Worm (Caenorhabditis elegans) whole organism, L3 larva: ENCODE results near the gene flp-15.
A peak's percentile ranks its signal among the peaks of the same experiment; 100 is the strongest.

Experiments
- R02D3.7 ChIP-seq: fragments of 150-350 bp; optimal IDR thresholded peaks from 2 replicates; lab custom pipeline; 2014; ENCODE audit warnings: missing biosample characterization, missing genetic modification characterization
- ZK546.5 ChIP-seq: sonication (generic microtip); optimal IDR thresholded peaks from 2 replicates; lab custom pipeline; 2017; ENCODE audit warnings: missing biosample characterization, missing genetic modification characterization
- aly-2 ChIP-seq: fragments of 150-350 bp; optimal IDR thresholded peaks from 2 replicates; lab custom pipeline; 2014; ENCODE audit warnings: missing biosample characterization, missing genetic modification characterization
- ama-1 ChIP-seq: fragments of 150-350 bp; optimal IDR thresholded peaks from 2 replicates; lab custom pipeline; 2018
- ceh-16 ChIP-seq: sonication (generic microtip); optimal IDR thresholded peaks from 2 replicates; lab custom pipeline; 2017; ENCODE audit warnings: missing biosample characterization, missing genetic modification characterization
- ceh-82 ChIP-seq: fragments of 150-350 bp; optimal IDR thresholded peaks from 2 replicates; lab custom pipeline; 2014; ENCODE audit warnings: missing biosample characterization, missing genetic modification characterization
- egl-5 ChIP-seq: fragments of 150-350 bp; optimal IDR thresholded peaks from 2 replicates; lab custom pipeline; 2017; ENCODE audit warnings: missing biosample characterization, missing genetic modification reagents, missing genetic modification characterization, inconsistent platforms
- elt-1 ChIP-seq: fragments of 150-350 bp; optimal IDR thresholded peaks from 2 replicates; lab custom pipeline; 2014; ENCODE audit warnings: missing biosample characterization, missing genetic modification characterization
- elt-2 ChIP-seq: sonication (generic microtip); optimal IDR thresholded peaks from 2 replicates; lab custom pipeline; 2016; ENCODE audit warnings: missing genetic modification reagents, mild to moderate bottlenecking, missing genetic modification characterization, missing compliant biosample characterization
- eor-1 ChIP-seq, 2 experiments: fragments of 150-350 bp; optimal IDR thresholded peaks; 2 replicates each; lab custom pipeline; 2014 to 2018; ENCODE audit warnings: missing biosample characterization in 2 of 2, missing genetic modification characterization in 2 of 2
- fkh-10 ChIP-seq: sonication (generic microtip); optimal IDR thresholded peaks from 2 replicates; lab custom pipeline; 2017; ENCODE audit warnings: missing biosample characterization, missing genetic modification reagents, missing genetic modification characterization
- fkh-2 ChIP-seq: fragments of 150-350 bp; optimal IDR thresholded peaks from 2 replicates; lab custom pipeline; 2014; ENCODE audit warnings: missing biosample characterization, missing genetic modification reagents, missing genetic modification characterization
- fos-1 ChIP-seq: fragments of 150-350 bp; optimal IDR thresholded peaks from 2 replicates; lab custom pipeline; 2014; ENCODE audit warnings: missing biosample characterization, missing genetic modification characterization
- jun-1 ChIP-seq: fragments of 150-350 bp; optimal IDR thresholded peaks from 2 replicates; lab custom pipeline; 2014; ENCODE audit warnings: missing biosample characterization, missing genetic modification reagents, missing genetic modification characterization
- lin-39 ChIP-seq: fragments of 150-350 bp; optimal IDR thresholded peaks from 2 replicates; lab custom pipeline; 2018; ENCODE audit warnings: missing biosample characterization, missing genetic modification reagents, missing genetic modification characterization
- lsy-12 ChIP-seq: sonication (generic microtip); optimal IDR thresholded peaks from 2 replicates; lab custom pipeline; 2016; ENCODE audit warnings: mild to moderate bottlenecking, missing genetic modification characterization, missing compliant biosample characterization
- mdl-1 ChIP-seq: fragments of 150-350 bp; optimal IDR thresholded peaks from 2 replicates; lab custom pipeline; 2014; ENCODE audit warnings: missing biosample characterization, missing genetic modification characterization
- mml-1 ChIP-seq: fragments of 150-350 bp; sonication (generic microtip); optimal IDR thresholded peaks from 3 replicates; lab custom pipeline; 2014; ENCODE audit warnings: missing biosample characterization, missing genetic modification characterization
- nhr-11 ChIP-seq: fragments of 150-350 bp; optimal IDR thresholded peaks from 2 replicates; lab custom pipeline; 2014; ENCODE audit warnings: missing biosample characterization, missing genetic modification characterization
- nhr-12 ChIP-seq: fragments of 150-350 bp; optimal IDR thresholded peaks from 2 replicates; lab custom pipeline; 2014; ENCODE audit warnings: missing biosample characterization, missing genetic modification characterization
- nhr-23 ChIP-seq: fragments of 150-350 bp; optimal IDR thresholded peaks from 2 replicates; lab custom pipeline; 2014; ENCODE audit warnings: missing biosample characterization, missing genetic modification reagents, missing genetic modification characterization
- nhr-237 ChIP-seq: fragments of 150-350 bp; optimal IDR thresholded peaks from 2 replicates; lab custom pipeline; 2014; ENCODE audit warnings: missing biosample characterization, missing genetic modification characterization
- nhr-28 ChIP-seq: fragments of 150-350 bp; optimal IDR thresholded peaks from 2 replicates; lab custom pipeline; 2014; ENCODE audit warnings: missing biosample characterization, missing genetic modification characterization
- nhr-43 ChIP-seq: sonication (generic microtip); optimal IDR thresholded peaks from 2 replicates; lab custom pipeline; 2016; ENCODE audit warnings: mild to moderate bottlenecking, missing genetic modification characterization, missing compliant biosample characterization; ENCODE audit not compliant: poor library complexity, severe bottlenecking
- nhr-67 ChIP-seq: fragments of 150-350 bp; optimal IDR thresholded peaks from 2 replicates; lab custom pipeline; 2014; ENCODE audit warnings: missing biosample characterization, missing genetic modification characterization
- nhr-76 ChIP-seq: fragments of 150-350 bp; sonication (generic microtip); optimal IDR thresholded peaks from 5 replicates; lab custom pipeline; 2014; ENCODE audit warnings: missing biosample characterization, missing genetic modification characterization
- nhr-77 ChIP-seq: fragments of 150-350 bp; optimal IDR thresholded peaks from 2 replicates; lab custom pipeline; 2014; ENCODE audit warnings: missing biosample characterization, missing genetic modification characterization
- pha-4 ChIP-seq: fragments of 150-350 bp; optimal IDR thresholded peaks from 2 replicates; lab custom pipeline; 2014; ENCODE audit warnings: missing biosample characterization, missing genetic modification reagents, missing genetic modification characterization
- pqm-1 ChIP-seq: fragments of 150-350 bp; optimal IDR thresholded peaks from 2 replicates; lab custom pipeline; 2017; ENCODE audit warnings: missing biosample characterization, missing genetic modification characterization, inconsistent platforms
- sea-2 ChIP-seq: fragments of 150-350 bp; sonication (generic microtip); optimal IDR thresholded peaks from 4 replicates; lab custom pipeline; 2014; ENCODE audit warnings: missing biosample characterization, missing genetic modification reagents, missing genetic modification characterization
- skn-1 ChIP-seq: fragments of 150-350 bp; optimal IDR thresholded peaks from 2 replicates; lab custom pipeline; 2014; ENCODE audit warnings: missing biosample characterization, missing genetic modification characterization
- snpc-4 ChIP-seq: fragments of 150-350 bp; optimal IDR thresholded peaks from 2 replicates; lab custom pipeline; 2014; ENCODE audit warnings: missing biosample characterization, missing genetic modification characterization
- unc-39 ChIP-seq: sonication (generic microtip); optimal IDR thresholded peaks from 4 replicates; lab custom pipeline; 2017; ENCODE audit warnings: missing biosample characterization, missing genetic modification characterization
- unc-62 ChIP-seq: fragments of 150-350 bp; sonication (generic microtip); optimal IDR thresholded peaks from 4 replicates; lab custom pipeline; 2014; ENCODE audit warnings: missing biosample characterization, missing genetic modification reagents, missing genetic modification characterization
- ztf-11 ChIP-seq: fragments of 150-350 bp; optimal IDR thresholded peaks from 2 replicates; lab custom pipeline; 2014; ENCODE audit warnings: missing biosample characterization, missing genetic modification characterization
- ztf-4 ChIP-seq: fragments of 150-350 bp; optimal IDR thresholded peaks from 2 replicates; lab custom pipeline; 2014; ENCODE audit warnings: missing biosample characterization, missing genetic modification characterization

flp-15 gene

ce11 chrIII:13684236-13684635, 16.6 kb upstream of the flp-15 start:
- no peak for TF ChIP-seq ZK546.5 (tag; lab: Kevin White, UChicago)
- no peak for TF ChIP-seq mml-1 (tag; lab: Kevin White, UChicago)
- TF ChIP-seq ztf-11 (tag; lab: Kevin White, UChicago): no peak
- no peak for TF ChIP-seq nhr-23 (tag; lab: Kevin White, UChicago)
- TF ChIP-seq eor-1 (tag; optimal IDR thresholded peaks at IDR 0.05; lab: Kevin White, UChicago): no peak
- no peak for TF ChIP-seq ztf-4
- no peak for TF ChIP-seq nhr-43 (tag; lab: Kevin White, UChicago)
- TF ChIP-seq nhr-11 (tag; lab: Kevin White, UChicago): no peak
- no peak for TF ChIP-seq jun-1
- TF ChIP-seq fkh-10: no peak
- TF ChIP-seq nhr-237 (tag; lab: Kevin White, UChicago): no peak
- no peak for TF ChIP-seq mdl-1 (tag; lab: Kevin White, UChicago)
- no peak for TF ChIP-seq ceh-16
- no peak for TF ChIP-seq skn-1 (tag; lab: Kevin White, UChicago)
- no peak for TF ChIP-seq unc-62 (GFP tag; lab: Kevin White, UChicago)
- no peak for TF ChIP-seq R02D3.7 (tag; lab: Kevin White, UChicago)
- TF ChIP-seq egl-5: no peak
- TF ChIP-seq nhr-77 (tag; lab: Kevin White, UChicago): no peak

- TF ChIP-seq aly-2 (tag; lab: Kevin White, UChicago): no peak
- no peak for TF ChIP-seq fos-1 (tag; lab: Kevin White, UChicago)
- no peak for TF ChIP-seq mml-1 (tag; lab: Kevin White, UChicago)
- TF ChIP-seq elt-2 (tag; lab: Kevin White, UChicago): no peak
- no peak for TF ChIP-seq lin-39 (tag; lab: Kevin White, UChicago)
- TF ChIP-seq nhr-237 (tag; lab: Kevin White, UChicago): no peak
- TF ChIP-seq unc-39 (tag; lab: Kevin White, UChicago): no peak
- TF ChIP-seq nhr-67 (tag; lab: Kevin White, UChicago): no peak
- TF ChIP-seq ceh-82 (tag; lab: Kevin White, UChicago): no peak
- no peak for TF ChIP-seq elt-1
These were observed 15.6 kb upstream of the flp-15 start for ce11 chrIII:13683275-13683674.

- no peak for TF ChIP-seq nhr-11 (tag; lab: Kevin White, UChicago)
- TF ChIP-seq unc-62 (GFP tag; lab: Kevin White, UChicago): no peak
- no peak for TF ChIP-seq nhr-76 (tag; lab: Kevin White, UChicago)
- no peak for TF ChIP-seq fkh-2 (tag; lab: Kevin White, UChicago)
- no peak for TF ChIP-seq nhr-28 (tag; lab: Kevin White, UChicago)
- no peak for TF ChIP-seq ZK546.5 (tag; lab: Kevin White, UChicago)
- TF ChIP-seq nhr-67 (tag; lab: Kevin White, UChicago): no peak
- TF ChIP-seq skn-1 (tag; lab: Kevin White, UChicago): no peak
- TF ChIP-seq mdl-1 (tag; lab: Kevin White, UChicago): no peak
- no peak for TF ChIP-seq nhr-23 (tag; lab: Kevin White, UChicago)
- TF ChIP-seq nhr-12 (tag; lab: Kevin White, UChicago): no peak
- no peak for TF ChIP-seq lsy-12
- TF ChIP-seq ama-1 (lab: Kevin White, UChicago): no peak
- no peak for TF ChIP-seq ceh-82 (tag; lab: Kevin White, UChicago)
- TF ChIP-seq snpc-4 (tag; lab: Kevin White, UChicago): no peak
- TF ChIP-seq sea-2 (GFP tag; lab: Kevin White, UChicago): no peak
- TF ChIP-seq fos-1 (tag; lab: Kevin White, UChicago): no peak
- TF ChIP-seq lin-39 (tag; lab: Kevin White, UChicago): no peak
- no peak for TF ChIP-seq mml-1 (tag; lab: Kevin White, UChicago)
These were observed 14.4 kb upstream of the flp-15 start for ce11 chrIII:13682019-13682418.

- TF ChIP-seq ztf-11 (tag; lab: Kevin White, UChicago) (no peak), jun-1 (no peak), nhr-76 (tag; lab: Kevin White, UChicago) (no peak), pha-4 (tag; lab: Kevin White, UChicago) (peak; percentile 39), pqm-1 (tag; lab: Kevin White, UChicago) (peak; percentile 57), elt-2 (tag; lab: Kevin White, UChicago) (peak; percentile 78)
- TF ChIP-seq, all 47 proteins: peak for 3
These were observed 11.3 kb upstream of the flp-15 start, which contains the start of gene sid-2 for ce11 chrIII:13678761-13679495. sid-2 (plus strand) TSS chrIII:13679445.
